Worm (Caenorhabditis elegans): Measurements from ENCODE around the gene F32D8.12.

- no peak for TF ChIP-seq flt-1 (GFP tag; IDR thresholded peaks at IDR 0.05)
- no peak for TF ChIP-seq sea-1 (GFP tag; conservative IDR thresholded peaks at IDR 0.05)
Observed at ce11 chrV:10921747-10922146, 30.9 kb upstream of the F32D8.12 start, which contains the start of gene nas-31.
